Fruit fly (Drosophila melanogaster): ENCODE results near the gene glec.

glec gene

dm6 chr3R:21849988-21850460, 6.0 kb downstream of the glec start (continued):
- no peak for TF ChIP-seq btn (GFP tag; optimal IDR thresholded peaks at IDR 0.05)
- peak; percentile 14 for TF ChIP-seq tup (GFP tag; optimal IDR thresholded peaks at IDR 0.05)
- TF ChIP-seq wdn (GFP tag; IDR thresholded peaks at IDR 0.05), result no peak
- TF ChIP-seq grn (GFP tag; optimal IDR thresholded peaks at IDR 0.05), result peak; percentile 6
- TF ChIP-seq cwo (GFP tag; optimal IDR thresholded peaks at IDR 0.05), result peak; percentile 23
- no peak for TF ChIP-seq Sry-β (GFP tag; optimal IDR thresholded peaks at IDR 0.05)
- peak; percentile 10 for TF ChIP-seq CG2116 (GFP tag; optimal IDR thresholded peaks at IDR 0.05)
- no peak for TF ChIP-seq CG9215 (GFP tag; IDR thresholded peaks at IDR 0.05)
- no peak for TF ChIP-seq trem (tag; optimal IDR thresholded peaks at IDR 0.05)
- peak; percentile 45 for TF ChIP-seq CG2678 (tag; optimal IDR thresholded peaks at IDR 0.05)
- TF ChIP-seq disco-r (GFP tag; optimal IDR thresholded peaks at IDR 0.05), result no peak
- peak; percentile 41 for TF ChIP-seq CG10979 (tag; optimal IDR thresholded peaks at IDR 0.05)
- TF ChIP-seq CG17186 (GFP tag; optimal IDR thresholded peaks at IDR 0.05), result no peak
- peak; percentile 64 for TF ChIP-seq ci (GFP tag; IDR thresholded peaks at IDR 0.05)
- TF ChIP-seq bbx (GFP tag; IDR thresholded peaks at IDR 0.05; ENCODE audit: partially characterized antibody), result no peak
- TF ChIP-seq CkIIα-i1 (GFP tag; IDR thresholded peaks at IDR 0.05), result no peak
- TF ChIP-seq B-H1 (GFP tag; IDR thresholded peaks at IDR 0.05), result peak; percentile 16; the same call in 1 of the 3 replicates
- no peak for TF ChIP-seq CG13287 (GFP tag; IDR thresholded peaks at IDR 0.05; ENCODE audit: partially characterized antibody)
- TF ChIP-seq CG3407 (GFP tag; optimal IDR thresholded peaks at IDR 0.05), result peak; percentile 20
- TF ChIP-seq Dad (GFP tag; optimal IDR thresholded peaks at IDR 0.05), result peak; percentile 22
- peak; percentile 52 for TF ChIP-seq CG2712 (tag; optimal IDR thresholded peaks at IDR 0.05)
- TF ChIP-seq CG6854 (GFP tag; optimal IDR thresholded peaks at IDR 0.05), result no peak
- TF ChIP-seq PHDP (tag; optimal IDR thresholded peaks at IDR 0.05), result peak; percentile 25
- TF ChIP-seq NfI (GFP tag; optimal IDR thresholded peaks at IDR 0.05), result peak; percentile 8
- peak; percentile 11 for TF ChIP-seq CG4424 (GFP tag; optimal IDR thresholded peaks at IDR 0.05)
- peak; percentile 25 for TF ChIP-seq ewg (GFP tag; optimal IDR thresholded peaks at IDR 0.05)
- peak; percentile 60 for TF ChIP-seq NC2β (GFP tag; optimal IDR thresholded peaks at IDR 0.05)
- no peak for TF ChIP-seq CG6683 (GFP tag; optimal IDR thresholded peaks at IDR 0.05)
- TF ChIP-seq CG2120 (GFP tag; optimal IDR thresholded peaks at IDR 0.05), result peak; percentile 4
- peak; percentile 30 for TF ChIP-seq CG15696 (tag; optimal IDR thresholded peaks at IDR 0.05)
- no peak for TF ChIP-seq HLH4C (GFP tag; IDR thresholded peaks at IDR 0.05; ENCODE audit: partially characterized antibody)
- TF ChIP-seq CG17328 (GFP tag; IDR thresholded peaks at IDR 0.05), result peak; percentile 48
- TF ChIP-seq CG12236 (GFP tag; optimal IDR thresholded peaks at IDR 0.05), result no peak
- TF ChIP-seq tll (GFP tag; optimal IDR thresholded peaks at IDR 0.05), result no peak
- peak; percentile 32; the same call in 1 of the 2 replicates for TF ChIP-seq CG3847 (GFP tag; IDR thresholded peaks at IDR 0.05)
- TF ChIP-seq CG9797 (GFP tag; optimal IDR thresholded peaks at IDR 0.05), result no peak
- TF ChIP-seq repo (GFP tag; optimal IDR thresholded peaks at IDR 0.05), result no peak
- peak; percentile 0 for TF ChIP-seq Atf-2 (GFP tag; optimal IDR thresholded peaks at IDR 0.05)
- peak; percentile 91; the same call in 2 of the 3 replicates for TF ChIP-seq CG2199 (GFP tag; IDR thresholded peaks at IDR 0.05)
- peak; percentile 28 for TF ChIP-seq slp2 (GFP tag; optimal IDR thresholded peaks at IDR 0.05)
- TF ChIP-seq CG33557 (GFP tag; optimal IDR thresholded peaks at IDR 0.05), result peak; percentile 60
- peak; percentile 84 for TF ChIP-seq twi (tag; optimal IDR thresholded peaks at IDR 0.05)
- no peak for TF ChIP-seq CG13894 (tag; optimal IDR thresholded peaks at IDR 0.05)
- TF ChIP-seq CG18619 (GFP tag; optimal IDR thresholded peaks at IDR 0.05), result peak; percentile 21
- peak; percentile 74 for TF ChIP-seq CG17361 (GFP tag; IDR thresholded peaks at IDR 0.05)
- peak; percentile 54 for TF ChIP-seq CG32772 (GFP tag; IDR thresholded peaks at IDR 0.05)
- TF ChIP-seq CG6175 (GFP tag; IDR thresholded peaks at IDR 0.05), result peak; percentile 49; the same call in 1 of the 3 replicates
- TF ChIP-seq lmd (GFP tag; IDR thresholded peaks at IDR 0.05), result peak; percentile 67
- no peak for TF ChIP-seq Bgb (GFP tag; IDR thresholded peaks at IDR 0.05; ENCODE audit: partially characterized antibody)
- TF ChIP-seq oc (tag; optimal IDR thresholded peaks at IDR 0.05), result peak; percentile 24
